Worm (Caenorhabditis elegans) whole organism, L4 larva: ENCODE measurements around the gene fbxb-82.

ENCODE experiments used
- F26F4.8 ChIP-seq: fragments of 200-800 bp; sonication (Bioruptor generic); conservative IDR thresholded peaks from 2 replicates; pipeline ENCODE4 v1.3.6; 2022; ENCODE audit warnings: missing genetic modification characterization, missing compliant biosample characterization
- F44E2.7 ChIP-seq: fragments of 200-800 bp; sonication (Bioruptor generic); IDR thresholded peaks from 2 replicates; pipeline ENCODE4 v2.1.2; 2022; ENCODE audit warnings: missing genetic modification characterization, missing compliant biosample characterization
- Y48G9A.11 ChIP-seq: fragments of 200-800 bp; sonication (Bioruptor generic); IDR thresholded peaks from 2 replicates; pipeline ENCODE4 v1.3.6; 2022; ENCODE audit warnings: missing genetic modification reagents, missing genetic modification characterization, missing compliant biosample characterization
- Y75B8A.6 ChIP-seq: fragments of 200-800 bp; sonication (Bioruptor generic); IDR thresholded peaks from 2 replicates; pipeline ENCODE4 v1.3.6; 2022; ENCODE audit warnings: missing genetic modification reagents, missing genetic modification characterization, missing compliant biosample characterization
- aha-1 ChIP-seq: fragments of 150-350 bp; peaks from one replicate; lab custom pipeline; 2014; ENCODE audit warnings: missing biosample characterization, missing genetic modification characterization
- aly-2 ChIP-seq: sonication (generic microtip); optimal IDR thresholded peaks from 2 replicates; lab custom pipeline; 2018; ENCODE audit warnings: missing biosample characterization, missing genetic modification characterization
- ceh-20 ChIP-seq: fragments of 200-800 bp; sonication (Bioruptor generic); IDR thresholded peaks from 2 replicates; pipeline ENCODE4 v1.3.6; 2022; ENCODE audit warnings: missing genetic modification reagents, missing genetic modification characterization, missing compliant biosample characterization
- ces-1 ChIP-seq: fragments of 150-350 bp; sonication (generic microtip); optimal IDR thresholded peaks from 4 replicates; lab custom pipeline; 2014; ENCODE audit warnings: missing biosample characterization, missing genetic modification reagents, missing genetic modification characterization
- daf-12 ChIP-seq: fragments of 150-350 bp; optimal IDR thresholded peaks from 2 replicates; lab custom pipeline; 2014; ENCODE audit warnings: missing biosample characterization, missing genetic modification reagents, missing genetic modification characterization
- daf-16 ChIP-seq, 3 experiments: sonication (generic microtip); optimal IDR thresholded peaks; 2 replicates each; lab custom pipeline; 2016 to 2017; ENCODE audit warnings: missing genetic modification characterization in 3 of 3, missing genetic modification reagents in 3 of 3, mild to moderate bottlenecking in 2 of 3, missing compliant biosample characterization in 2 of 3, missing biosample characterization in 1 of 3, moderate library complexity in 1 of 3
- dpl-1 ChIP-seq: fragments of 150-350 bp; optimal IDR thresholded peaks from 2 replicates; lab custom pipeline; 2014; ENCODE audit warnings: missing biosample characterization, missing genetic modification reagents, missing genetic modification characterization
- dve-1 ChIP-seq: sonication (generic microtip); optimal IDR thresholded peaks from 2 replicates; lab custom pipeline; 2017; ENCODE audit warnings: antibody characterized with exemption, mild to moderate bottlenecking, missing genetic modification characterization, missing compliant biosample characterization; ENCODE audit not compliant: insufficient read depth
- fkh-10 ChIP-seq: fragments of 150-350 bp; optimal IDR thresholded peaks from 2 replicates; lab custom pipeline; 2014; ENCODE audit warnings: missing biosample characterization, missing genetic modification reagents, missing genetic modification characterization
- fos-1 ChIP-seq: fragments of 150-350 bp; optimal IDR thresholded peaks from 2 replicates; lab custom pipeline; 2014; ENCODE audit warnings: missing biosample characterization, missing genetic modification characterization
- hlh-11 ChIP-seq: fragments of 200-800 bp; sonication (Bioruptor generic); optimal IDR thresholded peaks from 2 replicates; lab custom pipeline; 2018; ENCODE audit warnings: mild to moderate bottlenecking, missing genetic modification characterization, missing compliant biosample characterization
- hlh-30 ChIP-seq: sonication (generic microtip); optimal IDR thresholded peaks from 2 replicates; lab custom pipeline; 2017; ENCODE audit warnings: antibody characterized with exemption, mild to moderate bottlenecking, missing genetic modification characterization, missing compliant biosample characterization; ENCODE audit not compliant: insufficient read depth
- hmg-1.1 ChIP-seq: fragments of 200-800 bp; sonication (Bioruptor generic); IDR thresholded peaks from 2 replicates; pipeline ENCODE4 v1.3.6; 2022; ENCODE audit warnings: missing genetic modification reagents, missing genetic modification characterization, missing compliant biosample characterization
- jun-1 ChIP-seq: fragments of 150-350 bp; optimal IDR thresholded peaks from 2 replicates; lab custom pipeline; 2014; ENCODE audit warnings: missing biosample characterization, missing genetic modification reagents, missing genetic modification characterization
- lin-13 ChIP-seq: fragments of 150-350 bp; optimal IDR thresholded peaks from 2 replicates; lab custom pipeline; 2014; ENCODE audit warnings: missing biosample characterization, missing genetic modification reagents, missing genetic modification characterization
- lin-15B ChIP-seq: fragments of 150-350 bp; sonication (generic microtip); optimal IDR thresholded peaks from 3 replicates; lab custom pipeline; 2014; ENCODE audit warnings: missing biosample characterization, missing genetic modification characterization
- lin-38 ChIP-seq: fragments of 200-800 bp; sonication (Bioruptor generic); IDR thresholded peaks from 2 replicates; pipeline ENCODE4 v1.3.6; 2022; ENCODE audit warnings: missing genetic modification reagents, missing genetic modification characterization, missing compliant biosample characterization
- lsy-2 ChIP-seq, 2 experiments: fragments of 150-350 bp in 1 of 2; sonication (generic microtip) in 1 of 2; optimal IDR thresholded peaks; 2 replicates each; lab custom pipeline; 2014 to 2017; ENCODE audit warnings: missing biosample characterization in 2 of 2, missing genetic modification characterization in 2 of 2
- madf-9 ChIP-seq: fragments of 200-800 bp; sonication (Bioruptor generic); conservative IDR thresholded peaks from 2 replicates; pipeline ENCODE4 v1.3.6; 2022; ENCODE audit warnings: missing genetic modification reagents, missing genetic modification characterization, missing compliant biosample characterization
- mep-1 ChIP-seq: fragments of 150-350 bp; sonication (generic microtip); optimal IDR thresholded peaks from 3 replicates; lab custom pipeline; 2014; ENCODE audit warnings: missing biosample characterization, missing genetic modification characterization
- mes-2 ChIP-seq: sonication (generic microtip); optimal IDR thresholded peaks from 2 replicates; lab custom pipeline; 2016; ENCODE audit warnings: missing genotype, mild to moderate bottlenecking, missing genetic modification characterization, missing compliant biosample characterization; ENCODE audit not compliant: poor library complexity, severe bottlenecking
- mxl-2 ChIP-seq: fragments of 200-800 bp; sonication (Bioruptor generic); conservative IDR thresholded peaks from 2 replicates; pipeline ENCODE4 v1.3.6; 2022; ENCODE audit warnings: missing genetic modification reagents, missing genetic modification characterization, missing compliant biosample characterization
- nhr-102 ChIP-seq: sonication (generic microtip); optimal IDR thresholded peaks from 2 replicates; lab custom pipeline; 2016; ENCODE audit warnings: mild to moderate bottlenecking, missing genetic modification characterization, moderate library complexity, missing compliant biosample characterization
- nhr-237 ChIP-seq: sonication (generic microtip); optimal IDR thresholded peaks from 2 replicates; lab custom pipeline; 2017; ENCODE audit warnings: missing biosample characterization, missing genetic modification characterization
- nhr-28 ChIP-seq: fragments of 150-350 bp; optimal IDR thresholded peaks from 2 replicates; lab custom pipeline; 2014; ENCODE audit warnings: missing biosample characterization, missing genetic modification characterization
- nhr-6 ChIP-seq: fragments of 150-350 bp; optimal IDR thresholded peaks from 2 replicates; lab custom pipeline; 2014; ENCODE audit warnings: missing biosample characterization, missing genetic modification characterization
- nhr-77 ChIP-seq: fragments of 150-350 bp; optimal IDR thresholded peaks from 2 replicates; lab custom pipeline; 2014; ENCODE audit warnings: missing biosample characterization, missing genetic modification characterization
- pqm-1 ChIP-seq: sonication (generic microtip); optimal IDR thresholded peaks from 2 replicates; lab custom pipeline; 2017; ENCODE audit warnings: missing biosample characterization, missing genetic modification characterization
- rbr-2 ChIP-seq: sonication (generic microtip); optimal IDR thresholded peaks from 2 replicates; lab custom pipeline; 2016; ENCODE audit warnings: missing genotype, missing genetic modification characterization, missing compliant biosample characterization
- saeg-2 ChIP-seq: fragments of 200-800 bp; sonication (Bioruptor generic); IDR thresholded peaks from 2 replicates; pipeline ENCODE4 v1.3.6; 2022; ENCODE audit warnings: missing genetic modification reagents, missing genetic modification characterization, missing compliant biosample characterization
- snpc-4 ChIP-seq: fragments of 150-350 bp; optimal IDR thresholded peaks from 2 replicates; lab custom pipeline; 2014; ENCODE audit warnings: missing biosample characterization, missing genetic modification characterization
- spr-1 ChIP-seq: sonication (generic microtip); optimal IDR thresholded peaks from 2 replicates; lab custom pipeline; 2016; ENCODE audit warnings: mild to moderate bottlenecking, missing genetic modification characterization, missing compliant biosample characterization
- unc-39 ChIP-seq: sonication (generic microtip); optimal IDR thresholded peaks from 2 replicates; lab custom pipeline; 2017; ENCODE audit warnings: missing biosample characterization, missing genetic modification characterization
- unc-62 ChIP-seq, 3 experiments: fragments of 150-350 bp in 1 of 3; sonication (generic microtip); optimal IDR thresholded peaks in 2 of 3; peaks in 1 of 3; 1 replicate in 1 of 3; 2 replicates in 2 of 3; lab custom pipeline; 2014 to 2017; ENCODE audit warnings: missing biosample characterization in 3 of 3, missing genetic modification characterization in 3 of 3, missing genetic modification reagents in 3 of 3, missing genotype in 1 of 3
- zag-1 ChIP-seq: fragments of 150-350 bp; optimal IDR thresholded peaks from 2 replicates; lab custom pipeline; 2014; ENCODE audit warnings: missing biosample characterization, missing genetic modification characterization
- zip-2 ChIP-seq: fragments of 150-350 bp; optimal IDR thresholded peaks from 2 replicates; lab custom pipeline; 2014; ENCODE audit warnings: missing biosample characterization, missing genetic modification characterization
- ztf-11 ChIP-seq: fragments of 150-350 bp; optimal IDR thresholded peaks from 2 replicates; lab custom pipeline; 2014; ENCODE audit warnings: missing biosample characterization, missing genetic modification characterization

Gene fbxb-82

ce11 chrIII:131627-132026, 11.4 kb downstream of the fbxb-82 start:
- peak; percentile 50 for TF ChIP-seq nhr-28 (tag; lab: Kevin White, UChicago)
- TF ChIP-seq mep-1 (tag; lab: Kevin White, UChicago), result no peak
- TF ChIP-seq dpl-1 (GFP tag; lab: Kevin White, UChicago), result peak; percentile 50
- TF ChIP-seq ces-1 (GFP tag; lab: Kevin White, UChicago), result peak; percentile 6
- TF ChIP-seq unc-62 (GFP tag; optimal IDR thresholded peaks at IDR 0.05 in 1 of 2; lab: Kevin White, UChicago), result no peak
- no peak for TF ChIP-seq unc-62 (tag; optimal IDR thresholded peaks at IDR 0.05; lab: Kevin White, UChicago)
- no peak for TF ChIP-seq snpc-4 (tag; lab: Kevin White, UChicago)
- peak; percentile 78 for TF ChIP-seq aha-1 (tag; lab: Kevin White, UChicago)
- no peak for TF ChIP-seq zag-1 (tag; lab: Kevin White, UChicago)
- TF ChIP-seq dve-1 (tag; lab: Kevin White, UChicago), result peak; percentile 81
- TF ChIP-seq hlh-11 (tag; lab: Kevin White, UChicago), result peak; percentile 10
- peak; percentile 55 for TF ChIP-seq nhr-6 (tag; lab: Kevin White, UChicago)
- peak; percentile 62 for TF ChIP-seq rbr-2 (tag; lab: Kevin White, UChicago)
- no peak for TF ChIP-seq ztf-11 (tag; lab: Kevin White, UChicago)
- TF ChIP-seq nhr-77 (tag; lab: Kevin White, UChicago), result peak; percentile 8
- peak; percentile 16 for TF ChIP-seq nhr-102
- TF ChIP-seq lin-13 (GFP tag; lab: Kevin White, UChicago), result peak; percentile 31
- TF ChIP-seq hmg-1.1, result peak; percentile 26; the same call in 1 of the 2 replicates
- TF ChIP-seq lin-38 (GFP tag; lab: Robert Waterston, UW), result peak; percentile 90
- TF ChIP-seq zip-2 (tag; lab: Kevin White, UChicago), result no peak
- peak; percentile 20 for TF ChIP-seq fkh-10 (GFP tag; lab: Kevin White, UChicago)
- peak; percentile 74 for TF ChIP-seq mes-2 (tag; lab: Kevin White, UChicago)
- peak; percentile 36 for TF ChIP-seq hlh-30 (tag; lab: Kevin White, UChicago)
- TF ChIP-seq daf-16 (GFP tag; optimal IDR thresholded peaks at IDR 0.05; lab: Kevin White, UChicago), result no peak
- peak; percentile 63 for TF ChIP-seq daf-16 (tag; optimal IDR thresholded peaks at IDR 0.05; lab: Kevin White, UChicago)
- TF ChIP-seq Y48G9A.11 (GFP tag; lab: Robert Waterston, UW), result no peak
- no peak for TF ChIP-seq lsy-2 (tag; optimal IDR thresholded peaks at IDR 0.05; lab: Kevin White, UChicago)
- no peak for TF ChIP-seq mxl-2
- no peak for TF ChIP-seq daf-12 (tag; lab: Kevin White, UChicago)

ce11 chrIII:130650-131049, 12.4 kb downstream of the fbxb-82 start, which contains the start of the genes nhr-280 and C29F9.2:
Gene nhr-280 (minus strand): TSS chrIII:130750.
Gene C29F9.2 (plus strand): TSS chrIII:130947.
- TF ChIP-seq hlh-30 (tag; lab: Kevin White, UChicago) (no peak), spr-1 (tag; lab: Kevin White, UChicago) (no peak), daf-16 (GFP tag; optimal IDR thresholded peaks at IDR 0.05; lab: Kevin White, UChicago) (no peak), daf-16 (tag; optimal IDR thresholded peaks at IDR 0.05; lab: Kevin White, UChicago) (peak; percentile 78), ztf-11 (tag; lab: Kevin White, UChicago) (no peak), fos-1 (tag; lab: Kevin White, UChicago) (no peak), dve-1 (tag; lab: Kevin White, UChicago) (peak; percentile 40), lin-15B (tag; lab: Kevin White, UChicago) (no peak), unc-39 (tag; lab: Kevin White, UChicago) (no peak), F44E2.7 (no peak), hlh-11 (tag; lab: Kevin White, UChicago) (peak; percentile 13), ceh-20 (GFP tag; lab: Robert Waterston, UW) (no peak), pqm-1 (tag; lab: Kevin White, UChicago) (peak; percentile 10), Y48G9A.11 (GFP tag; lab: Robert Waterston, UW) (no peak), F26F4.8 (GFP tag; lab: Robert Waterston, UW) (no peak)

DNA sequence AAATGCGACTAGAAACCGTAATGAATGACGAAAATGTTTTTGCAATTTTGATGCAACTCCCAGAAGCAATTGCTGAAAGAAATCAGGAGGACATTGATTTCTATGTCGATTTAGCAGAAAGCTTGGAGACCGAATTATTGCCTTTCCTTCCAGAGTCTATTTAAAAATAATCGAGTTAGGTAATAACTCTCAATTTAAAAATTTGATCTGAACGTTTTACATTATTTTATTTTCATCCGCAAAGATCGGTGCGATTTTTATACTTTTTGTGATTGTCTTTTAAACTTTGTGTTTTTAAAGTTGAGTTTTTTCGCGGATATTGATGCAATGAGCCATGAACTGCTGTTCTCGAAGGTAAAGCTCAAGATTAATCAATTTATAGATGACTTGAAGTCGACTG, 18.5 kb downstream of the fbxb-82 start, which contains the start of gene pals-23:
pals-23 (plus strand) TSS at position 301 of the 400 bp plus-strand sequence.
- no peak for TF ChIP-seq aly-2 (tag; lab: Kevin White, UChicago)
- no peak for TF ChIP-seq nhr-237 (tag; lab: Kevin White, UChicago)
- no peak for TF ChIP-seq hmg-1.1
- no peak for TF ChIP-seq Y75B8A.6 (GFP tag; lab: Robert Waterston, UW)
- TF ChIP-seq madf-9 (GFP tag; lab: Robert Waterston, UW), result no peak
- no peak for TF ChIP-seq nhr-77 (tag; lab: Kevin White, UChicago)
- no peak for TF ChIP-seq jun-1 (tag; lab: Kevin White, UChicago)
- TF ChIP-seq rbr-2 (tag; lab: Kevin White, UChicago), result no peak
- no peak for TF ChIP-seq saeg-2
